Worm (Caenorhabditis elegans) whole organism, early embryonic: ENCODE measurements around the gene ceh-16.

Source experiments
- B0310.2 ChIP-seq: sonication (generic microtip); optimal IDR thresholded peaks from 2 replicates; lab custom pipeline; 2016; ENCODE audit warnings: mild to moderate bottlenecking, missing genetic modification characterization, missing compliant biosample characterization
- F13C5.2 ChIP-seq: sonication (generic microtip); optimal IDR thresholded peaks from 2 replicates; lab custom pipeline; 2017; ENCODE audit warnings: mild to moderate bottlenecking, missing genetic modification characterization, inconsistent platforms, missing compliant biosample characterization
- aly-1 ChIP-seq: sonication (generic microtip); optimal IDR thresholded peaks from 2 replicates; lab custom pipeline; 2016; ENCODE audit warnings: missing genetic modification characterization, missing compliant biosample characterization
- ama-1 ChIP-seq: fragments of 150-350 bp; optimal IDR thresholded peaks from 2 replicates; lab custom pipeline; 2014
- ceh-13 ChIP-seq: fragments of 200-800 bp; sonication (Bioruptor generic); optimal IDR thresholded peaks from 2 replicates; lab custom pipeline; 2018; ENCODE audit warnings: mild to moderate bottlenecking, missing genetic modification characterization, missing compliant biosample characterization
- ceh-36 ChIP-seq: sonication (generic microtip); optimal IDR thresholded peaks from 2 replicates; lab custom pipeline; 2016; ENCODE audit warnings: missing genetic modification characterization, inconsistent platforms, missing compliant biosample characterization
- ets-7 ChIP-seq: sonication (generic microtip); optimal IDR thresholded peaks from 2 replicates; lab custom pipeline; 2016; ENCODE audit warnings: missing genotype, missing genetic modification characterization, missing compliant biosample characterization
- flt-1 ChIP-seq: fragments of 200-800 bp; sonication (Bioruptor generic); IDR thresholded peaks from 2 replicates; pipeline ENCODE4 v1.3.6; 2022; ENCODE audit warnings: missing genetic modification characterization, missing compliant biosample characterization
- hmbx-1 ChIP-seq: sonication (generic microtip); optimal IDR thresholded peaks from 2 replicates; lab custom pipeline; 2016; ENCODE audit warnings: mild to moderate bottlenecking, missing genetic modification characterization, missing compliant biosample characterization
- hmg-4 ChIP-seq: fragments of 200-800 bp; sonication (Bioruptor generic); optimal IDR thresholded peaks from 2 replicates; lab custom pipeline; 2018; ENCODE audit warnings: mild to moderate bottlenecking, missing genetic modification characterization, missing compliant biosample characterization
- hnd-1 ChIP-seq: sonication (generic microtip); optimal IDR thresholded peaks from 2 replicates; lab custom pipeline; 2016; ENCODE audit warnings: missing genetic modification characterization, missing compliant biosample characterization
- pes-1 ChIP-seq: fragments of 200-800 bp; sonication (Bioruptor generic); IDR thresholded peaks from 2 replicates; pipeline ENCODE4 v1.3.6; 2022; ENCODE audit warnings: missing genetic modification reagents, missing genetic modification characterization, missing compliant biosample characterization
- scrt-1 ChIP-seq: fragments of 200-800 bp; sonication (Bioruptor generic); IDR thresholded peaks from 2 replicates; pipeline ENCODE4 v1.3.6; 2022; ENCODE audit warnings: missing genetic modification characterization, missing compliant biosample characterization
- sea-1 ChIP-seq: fragments of 200-800 bp; sonication (Bioruptor generic); conservative IDR thresholded peaks from 2 replicates; pipeline ENCODE4 v1.3.6; 2022; ENCODE audit warnings: missing genetic modification characterization, missing compliant biosample characterization
- tbx-11 ChIP-seq: fragments of 200-800 bp; sonication (Bioruptor generic); IDR thresholded peaks from 2 replicates; pipeline ENCODE4 v1.3.6; 2022; ENCODE audit warnings: missing genetic modification characterization, missing compliant biosample characterization
- tbx-37 ChIP-seq: fragments of 200-800 bp; sonication (Bioruptor generic); conservative IDR thresholded peaks from 2 replicates; pipeline ENCODE4 v1.3.6; 2022; ENCODE audit warnings: missing genetic modification reagents, missing genetic modification characterization, missing compliant biosample characterization
- tra-4 ChIP-seq: sonication (generic microtip); optimal IDR thresholded peaks from 2 replicates; lab custom pipeline; 2017; ENCODE audit warnings: missing genetic modification characterization, missing compliant biosample characterization

ceh-16 gene

ce11 chrIII:8616587-8616986, 5.9 kb upstream of the ceh-16 start, which contains the start of gene C06E1.11:
TSS of gene C06E1.11 (minus strand) at chrIII:8616687.
- TF ChIP-seq ceh-36 (tag; lab: Kevin White, UChicago) = no peak
- no peak for TF ChIP-seq B0310.2 (tag; lab: Kevin White, UChicago)
- TF ChIP-seq sea-1 (GFP tag; lab: Robert Waterston, UW) = no peak
- TF ChIP-seq aly-1 = no peak
- no peak for TF ChIP-seq hmg-4 (GFP tag; lab: Kevin White, UChicago)
- no peak for TF ChIP-seq ceh-13 (GFP tag; lab: Kevin White, UChicago)
- TF ChIP-seq ama-1 = no peak
- no peak for TF ChIP-seq tra-4 (tag; lab: Kevin White, UChicago)
- TF ChIP-seq ets-7 = no peak
- no peak for TF ChIP-seq flt-1 (GFP tag; lab: Robert Waterston, UW)
- no peak for TF ChIP-seq hmbx-1 (tag; lab: Kevin White, UChicago)
- no peak for TF ChIP-seq pes-1 (GFP tag; lab: Robert Waterston, UW)
- no peak for TF ChIP-seq scrt-1 (GFP tag; lab: Robert Waterston, UW)
- TF ChIP-seq hnd-1 (tag; lab: Kevin White, UChicago) = no peak
- TF ChIP-seq tbx-37 (GFP tag; lab: Robert Waterston, UW) = no peak

DNA sequence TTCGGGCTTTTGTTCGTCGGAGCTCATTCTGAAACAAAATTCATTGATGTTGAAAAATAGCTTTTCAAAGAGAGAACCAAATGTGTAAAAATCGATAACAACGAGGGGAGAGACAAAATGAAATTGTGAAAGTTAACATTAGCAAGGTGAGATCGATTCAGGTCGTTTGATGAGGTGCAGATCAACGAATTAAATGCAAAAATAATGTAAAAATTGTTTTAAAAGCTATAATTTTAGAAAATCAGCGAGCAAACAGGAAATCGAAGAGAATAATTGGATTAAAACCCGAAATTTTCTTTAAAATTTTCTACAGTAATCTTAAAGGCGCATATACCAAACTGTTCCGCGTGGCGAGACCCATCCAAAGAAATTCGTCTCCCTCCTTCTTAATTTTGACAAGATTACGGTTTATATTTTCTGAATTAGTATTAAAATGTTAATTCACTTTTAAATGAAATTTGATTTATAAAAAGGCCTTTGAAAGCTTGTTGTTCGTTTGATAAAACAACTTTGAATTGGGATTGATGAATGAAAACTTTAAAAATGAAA, 4.0 kb upstream of the ceh-16 start, which contains the start of gene C13G5.2:
TSS of gene C13G5.2 (minus strand) at position 51 of the 549 bp plus-strand sequence.
- TF ChIP-seq hmbx-1 (tag; lab: Kevin White, UChicago) = no peak
- TF ChIP-seq ama-1 = no peak
- TF ChIP-seq pes-1 (GFP tag; lab: Robert Waterston, UW) = no peak
- TF ChIP-seq F13C5.2 = no peak
- TF ChIP-seq sea-1 (GFP tag; lab: Robert Waterston, UW) = no peak
- no peak for TF ChIP-seq tbx-37 (GFP tag; lab: Robert Waterston, UW)
- no peak for TF ChIP-seq ceh-36 (tag; lab: Kevin White, UChicago)
- no peak for TF ChIP-seq hmg-4 (GFP tag; lab: Kevin White, UChicago)
- TF ChIP-seq aly-1 = no peak
- no peak for TF ChIP-seq ceh-13 (GFP tag; lab: Kevin White, UChicago)
- TF ChIP-seq B0310.2 (tag; lab: Kevin White, UChicago) = no peak
- no peak for TF ChIP-seq scrt-1 (GFP tag; lab: Robert Waterston, UW)
- no peak for TF ChIP-seq tra-4 (tag; lab: Kevin White, UChicago)
- TF ChIP-seq hnd-1 (tag; lab: Kevin White, UChicago) = no peak
- no peak for TF ChIP-seq ets-7
- no peak for TF ChIP-seq tbx-11 (GFP tag; lab: Robert Waterston, UW)
- TF ChIP-seq flt-1 (GFP tag; lab: Robert Waterston, UW) = no peak

- no peak for TF ChIP-seq F13C5.2
- no peak for TF ChIP-seq B0310.2 (tag; lab: Kevin White, UChicago)
- no peak for TF ChIP-seq ama-1
- TF ChIP-seq pes-1 (GFP tag; lab: Robert Waterston, UW) = no peak
- no peak for TF ChIP-seq scrt-1 (GFP tag; lab: Robert Waterston, UW)
- no peak for TF ChIP-seq aly-1
- TF ChIP-seq tbx-37 (GFP tag; lab: Robert Waterston, UW) = no peak
- no peak for TF ChIP-seq ceh-13 (GFP tag; lab: Kevin White, UChicago)
- no peak for TF ChIP-seq hnd-1 (tag; lab: Kevin White, UChicago)
- no peak for TF ChIP-seq hmbx-1 (tag; lab: Kevin White, UChicago)
These were observed 2.3 kb upstream of the ceh-16 start for ce11 chrIII:8620259-8620658.

DNA sequence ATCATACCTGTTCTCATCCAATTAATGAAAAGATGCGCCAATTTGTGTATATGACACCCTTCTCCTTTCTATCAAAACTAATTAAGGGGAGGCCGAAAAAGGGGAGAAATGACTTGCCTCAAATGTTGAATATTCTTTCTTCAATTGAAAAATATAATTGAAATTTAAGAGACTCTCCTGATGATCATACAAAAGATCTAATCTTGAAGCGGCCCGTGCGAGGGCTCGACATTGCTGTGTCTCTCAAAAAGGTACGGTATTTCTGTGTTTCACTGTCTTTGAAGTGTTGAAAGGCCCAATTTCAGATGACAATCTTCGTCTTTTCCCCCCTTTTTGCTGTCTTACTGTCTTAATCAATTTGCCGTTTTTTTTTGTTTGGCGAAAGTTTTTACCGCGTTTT, 1.5 kb upstream of the ceh-16 start:
- TF ChIP-seq scrt-1 (GFP tag; lab: Robert Waterston, UW) = no peak
- TF ChIP-seq hnd-1 (tag; lab: Kevin White, UChicago) = no peak
- no peak for TF ChIP-seq hmbx-1 (tag; lab: Kevin White, UChicago)
- no peak for TF ChIP-seq pes-1 (GFP tag; lab: Robert Waterston, UW)
- TF ChIP-seq aly-1 = no peak
- TF ChIP-seq flt-1 (GFP tag; lab: Robert Waterston, UW) = no peak
- TF ChIP-seq tra-4 (tag; lab: Kevin White, UChicago) = no peak
- TF ChIP-seq ceh-36 (tag; lab: Kevin White, UChicago) = no peak
- TF ChIP-seq hmg-4 (GFP tag; lab: Kevin White, UChicago) = no peak
- TF ChIP-seq F13C5.2 = no peak
- TF ChIP-seq ceh-13 (GFP tag; lab: Kevin White, UChicago) = no peak
- no peak for TF ChIP-seq tbx-37 (GFP tag; lab: Robert Waterston, UW)

ce11 chrIII:8621982-8622381, 553 bp upstream of the ceh-16 start:
- no peak for TF ChIP-seq aly-1
- no peak for TF ChIP-seq ets-7
- no peak for TF ChIP-seq tbx-37 (GFP tag; lab: Robert Waterston, UW)
- TF ChIP-seq ama-1 = no peak
- TF ChIP-seq hmbx-1 (tag; lab: Kevin White, UChicago) = no peak
- TF ChIP-seq ceh-36 (tag; lab: Kevin White, UChicago) = no peak
- no peak for TF ChIP-seq ceh-13 (GFP tag; lab: Kevin White, UChicago)
- no peak for TF ChIP-seq B0310.2 (tag; lab: Kevin White, UChicago)
- TF ChIP-seq hmg-4 (GFP tag; lab: Kevin White, UChicago) = no peak
- no peak for TF ChIP-seq F13C5.2
- TF ChIP-seq hnd-1 (tag; lab: Kevin White, UChicago) = no peak
- no peak for TF ChIP-seq tra-4 (tag; lab: Kevin White, UChicago)
- no peak for TF ChIP-seq pes-1 (GFP tag; lab: Robert Waterston, UW)
- TF ChIP-seq scrt-1 (GFP tag; lab: Robert Waterston, UW) = no peak
- TF ChIP-seq tbx-11 (GFP tag; lab: Robert Waterston, UW) = no peak
- TF ChIP-seq flt-1 (GFP tag; lab: Robert Waterston, UW) = no peak

ce11 chrIII:8625125-8625524, 2.6 kb downstream of the ceh-16 start:
- TF ChIP-seq hmg-4 (GFP tag; lab: Kevin White, UChicago) = no peak
- TF ChIP-seq B0310.2 (tag; lab: Kevin White, UChicago) = no peak
- TF ChIP-seq tbx-11 (GFP tag; lab: Robert Waterston, UW) = no peak
- no peak for TF ChIP-seq F13C5.2
- TF ChIP-seq ceh-13 (GFP tag; lab: Kevin White, UChicago) = no peak
- no peak for TF ChIP-seq aly-1
- no peak for TF ChIP-seq hnd-1 (tag; lab: Kevin White, UChicago)
- no peak for TF ChIP-seq tbx-37 (GFP tag; lab: Robert Waterston, UW)
- TF ChIP-seq scrt-1 (GFP tag; lab: Robert Waterston, UW) = no peak
- no peak for TF ChIP-seq sea-1 (GFP tag; lab: Robert Waterston, UW)
- TF ChIP-seq ama-1 = no peak
- no peak for TF ChIP-seq pes-1 (GFP tag; lab: Robert Waterston, UW)
- no peak for TF ChIP-seq tra-4 (tag; lab: Kevin White, UChicago)
- no peak for TF ChIP-seq flt-1 (GFP tag; lab: Robert Waterston, UW)
- no peak for TF ChIP-seq hmbx-1 (tag; lab: Kevin White, UChicago)
- no peak for TF ChIP-seq ceh-36 (tag; lab: Kevin White, UChicago)
- TF ChIP-seq ets-7 = no peak
